Fruit fly (Drosophila melanogaster): ENCODE data around the gene bard.

Gene bard

DNA sequence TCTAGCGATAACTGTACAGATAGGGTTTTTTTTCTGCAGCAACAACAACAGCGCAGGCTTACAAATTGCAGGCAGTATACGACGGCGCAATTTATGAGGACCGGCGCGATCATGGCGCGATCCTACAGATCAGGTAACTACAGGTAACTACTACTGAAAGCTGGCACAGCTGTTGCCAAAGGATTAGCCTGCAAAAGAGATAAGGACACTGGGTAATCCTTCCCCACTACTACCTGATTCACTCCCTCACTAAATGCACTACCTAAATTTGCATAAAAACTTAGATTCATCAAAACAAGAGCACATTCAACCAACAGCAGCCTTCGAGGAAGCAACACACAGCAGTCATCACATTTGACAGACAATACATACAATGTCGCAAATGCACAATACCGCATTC is at the start of gene bard:
Gene bard, plus strand, starts transcription at position 301 of the 400 bp plus-strand sequence.
- TF ChIP-seq CG7101 (tag; optimal IDR thresholded peaks at IDR 0.05) (no peak), tj (GFP tag; optimal IDR thresholded peaks at IDR 0.05) (no peak), Hr96 (GFP tag; optimal IDR thresholded peaks at IDR 0.05) (no peak), bab1 (GFP tag; optimal IDR thresholded peaks at IDR 0.05) (no peak), cic (GFP tag; optimal IDR thresholded peaks at IDR 0.05) (no peak), CG5204 (GFP tag; optimal IDR thresholded peaks at IDR 0.05) (no peak), CG1620 (GFP tag; optimal IDR thresholded peaks at IDR 0.05) (no peak), toe (GFP tag; optimal IDR thresholded peaks at IDR 0.05) (no peak), cnc (optimal IDR thresholded peaks at IDR 0.05) (no peak), pad (GFP tag; optimal IDR thresholded peaks at IDR 0.05) (no peak), Crg-1 (GFP tag; optimal IDR thresholded peaks at IDR 0.05) (no peak), Clk (GFP tag; optimal IDR thresholded peaks at IDR 0.05) (no peak)

- TF ChIP-seq tj (GFP tag; optimal IDR thresholded peaks at IDR 0.05) (no peak), CG33017 (tag; optimal IDR thresholded peaks at IDR 0.05) (no peak)
Observed at dm6 chr3R:18043579-18043978, 37.3 kb upstream of the bard start.

dm6 chr3R:18049272-18050015 is 31.4 kb upstream of the bard start:
- no peak for TF ChIP-seq bab1 (GFP tag; optimal IDR thresholded peaks at IDR 0.05)
- TF ChIP-seq CG5204 (GFP tag; optimal IDR thresholded peaks at IDR 0.05): no peak
- TF ChIP-seq CG33017 (tag; optimal IDR thresholded peaks at IDR 0.05): no peak
- TF ChIP-seq tj (GFP tag; optimal IDR thresholded peaks at IDR 0.05): no peak
- TF ChIP-seq CG11617 (GFP tag; optimal IDR thresholded peaks at IDR 0.05): no peak

DNA sequence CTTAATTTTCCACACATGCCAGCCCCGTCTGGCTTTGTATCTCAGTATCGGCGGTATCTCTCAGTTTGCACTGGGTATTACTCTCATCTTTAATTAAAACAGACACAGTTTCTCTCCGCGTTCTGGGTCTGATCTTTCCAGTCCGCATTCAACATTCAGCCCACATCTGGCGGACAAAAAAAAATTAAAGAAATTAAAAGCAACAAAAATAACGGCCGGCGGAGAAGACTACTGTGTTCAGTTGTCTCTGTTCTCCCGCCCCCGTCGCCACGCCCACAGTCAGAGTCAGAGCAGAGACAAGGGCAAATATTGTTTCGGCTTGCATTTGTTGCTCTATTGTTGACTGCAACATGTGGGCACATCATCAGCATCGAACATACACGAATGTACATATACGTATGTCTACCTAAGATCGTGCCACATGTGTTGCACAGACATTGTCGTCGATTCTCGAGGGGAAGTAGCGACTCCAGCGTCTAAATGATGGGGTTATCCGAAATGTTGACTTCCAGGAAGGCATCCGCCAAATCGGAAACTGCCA is 30.8 kb upstream of the bard start:
- no peak for TF ChIP-seq toe (GFP tag; optimal IDR thresholded peaks at IDR 0.05)
- TF ChIP-seq CG7101 (tag; optimal IDR thresholded peaks at IDR 0.05): no peak
- TF ChIP-seq pad (GFP tag; optimal IDR thresholded peaks at IDR 0.05): no peak
- no peak for TF ChIP-seq Crg-1 (GFP tag; optimal IDR thresholded peaks at IDR 0.05)
- no peak for TF ChIP-seq cnc (optimal IDR thresholded peaks at IDR 0.05)
- TF ChIP-seq Hr96 (GFP tag; optimal IDR thresholded peaks at IDR 0.05): no peak
- TF ChIP-seq kay (GFP tag; ENCODE audit: borderline replicate concordance): no peak
- TF ChIP-seq tj (GFP tag; optimal IDR thresholded peaks at IDR 0.05): no peak
- no peak for TF ChIP-seq bab1 (GFP tag; optimal IDR thresholded peaks at IDR 0.05)
- no peak for TF ChIP-seq CG11617 (GFP tag; optimal IDR thresholded peaks at IDR 0.05)
- TF ChIP-seq CG14711 (tag; optimal IDR thresholded peaks at IDR 0.05): no peak
- no peak for TF ChIP-seq CG5204 (GFP tag; optimal IDR thresholded peaks at IDR 0.05)

dm6 chr3R:18050585-18050984 is 30.3 kb upstream of the bard start:
- TF ChIP-seq CG12768 (GFP tag; optimal IDR thresholded peaks at IDR 0.05) (no peak), kay (GFP tag; ENCODE audit: borderline replicate concordance) (no peak), pad (GFP tag; optimal IDR thresholded peaks at IDR 0.05) (no peak), CG5204 (GFP tag; optimal IDR thresholded peaks at IDR 0.05) (no peak), Hr96 (GFP tag; optimal IDR thresholded peaks at IDR 0.05) (no peak), tj (GFP tag; optimal IDR thresholded peaks at IDR 0.05) (no peak), toe (GFP tag; optimal IDR thresholded peaks at IDR 0.05) (no peak)

DNA sequence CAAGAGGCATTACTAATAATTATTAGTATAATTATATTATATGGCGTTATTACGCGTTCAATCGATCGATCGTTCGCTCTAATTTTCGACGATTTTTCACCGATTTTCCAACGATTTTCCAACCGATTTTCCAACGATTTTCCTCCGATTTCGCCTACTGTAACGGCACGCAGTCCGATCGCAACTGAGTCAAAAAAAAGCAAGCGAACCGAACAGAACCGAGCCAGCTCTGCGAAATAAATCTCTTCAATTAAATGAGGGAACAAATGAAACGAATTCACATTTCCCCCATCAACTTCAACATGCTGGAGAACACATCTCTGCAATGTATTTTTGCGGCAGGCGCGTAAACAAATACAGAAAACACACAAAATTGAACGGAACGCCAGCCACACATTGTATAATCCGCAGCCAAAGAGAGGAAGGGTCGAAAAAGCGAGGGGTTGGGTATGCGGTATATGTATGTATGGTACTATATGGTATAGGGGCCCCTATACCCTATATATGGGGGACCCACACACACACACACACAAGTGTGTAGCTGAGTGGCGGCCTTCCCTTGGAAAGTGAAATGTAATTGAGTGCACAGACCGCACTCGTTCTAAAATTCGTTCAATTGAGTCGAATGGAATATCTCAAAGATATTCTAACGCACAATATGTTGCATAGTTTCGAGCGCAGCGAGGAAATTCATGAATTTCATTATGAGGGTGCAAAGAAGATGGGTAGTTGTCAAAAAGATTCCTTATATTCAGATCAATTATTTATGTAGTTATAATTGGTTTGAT is 27.9 kb upstream of the bard start, which contains the start of gene htl:
Gene htl, minus strand, starts transcription at position 186 of the 788 bp plus-strand sequence.
- TF ChIP-seq CG7101 (tag; optimal IDR thresholded peaks at IDR 0.05): no peak
- TF ChIP-seq Clk (GFP tag; optimal IDR thresholded peaks at IDR 0.05): no peak
- TF ChIP-seq pad (GFP tag; optimal IDR thresholded peaks at IDR 0.05): peak; percentile 21
- TF ChIP-seq kay (GFP tag; ENCODE audit: borderline replicate concordance): peak; percentile 50
- TF ChIP-seq CG7045 (GFP tag; optimal IDR thresholded peaks at IDR 0.05): no peak

- TF ChIP-seq kay (GFP tag; ENCODE audit: borderline replicate concordance) (no peak), CG7045 (GFP tag; optimal IDR thresholded peaks at IDR 0.05) (no peak), Mnt (GFP tag; optimal IDR thresholded peaks at IDR 0.05) (no peak), cnc (optimal IDR thresholded peaks at IDR 0.05) (no peak), tj (GFP tag; optimal IDR thresholded peaks at IDR 0.05) (no peak), Crg-1 (GFP tag; optimal IDR thresholded peaks at IDR 0.05) (no peak), bab1 (GFP tag; optimal IDR thresholded peaks at IDR 0.05) (no peak), pad (GFP tag; optimal IDR thresholded peaks at IDR 0.05) (no peak), cic (GFP tag; optimal IDR thresholded peaks at IDR 0.05) (no peak), toe (GFP tag; optimal IDR thresholded peaks at IDR 0.05) (no peak), CG1620 (GFP tag; optimal IDR thresholded peaks at IDR 0.05) (no peak), ovo (GFP tag; optimal IDR thresholded peaks at IDR 0.05) (no peak), CG5204 (GFP tag; optimal IDR thresholded peaks at IDR 0.05) (no peak), CG7101 (tag; optimal IDR thresholded peaks at IDR 0.05) (no peak), CG12768 (GFP tag; optimal IDR thresholded peaks at IDR 0.05) (no peak), Hr96 (GFP tag; optimal IDR thresholded peaks at IDR 0.05) (no peak), Clk (GFP tag; optimal IDR thresholded peaks at IDR 0.05) (no peak), CG11617 (GFP tag; optimal IDR thresholded peaks at IDR 0.05) (no peak)
Observed at dm6 chr3R:18058401-18058800, 22.4 kb upstream of the bard start.

Data from whole organism, adult.